Fruit fly (Drosophila melanogaster): ENCODE results near the gene dpr19.

- TF ChIP-seq h (optimal IDR thresholded peaks at IDR 0.05): no peak
- TF ChIP-seq stwl (tag; optimal IDR thresholded peaks at IDR 0.05): no peak
- TF ChIP-seq CG10366 (GFP tag; IDR thresholded peaks at IDR 0.05): peak; percentile 38; the same call in 1 of the 2 replicates
- TF ChIP-seq CG17568 (GFP tag; optimal IDR thresholded peaks at IDR 0.05): no peak
- 0 out of 2 replicates have a peak, but pooled peaks have one; percentile 17 for TF ChIP-seq CG4404 (GFP tag; IDR thresholded peaks at IDR 0.05)
- no peak for TF ChIP-seq CG14965 (GFP tag; optimal IDR thresholded peaks at IDR 0.05; ENCODE audit: borderline replicate concordance)
- no peak for TF ChIP-seq pan (optimal IDR thresholded peaks at IDR 0.05)
- peak in 1 of 2 experiments; percentile 64 for TF ChIP-seq pan (GFP tag; optimal IDR thresholded peaks at IDR 0.05 in 1 of 2, IDR thresholded peaks at IDR 0.05 in 1 of 2)
- TF ChIP-seq CG6765 (GFP tag; optimal IDR thresholded peaks at IDR 0.05): no peak
- peak; percentile 26 for TF ChIP-seq Fer3 (tag; optimal IDR thresholded peaks at IDR 0.05)
- TF ChIP-seq dimm (GFP tag; IDR thresholded peaks at IDR 0.05): no peak
Measured at dm6 chr2L:10356508-10356907, 19.5 kb upstream of the dpr19 start, which contains the start of the genes CtsL4 and ClpP.
